Worm (Caenorhabditis elegans): ENCODE measurements around the gene C27H5.12.

DNA sequence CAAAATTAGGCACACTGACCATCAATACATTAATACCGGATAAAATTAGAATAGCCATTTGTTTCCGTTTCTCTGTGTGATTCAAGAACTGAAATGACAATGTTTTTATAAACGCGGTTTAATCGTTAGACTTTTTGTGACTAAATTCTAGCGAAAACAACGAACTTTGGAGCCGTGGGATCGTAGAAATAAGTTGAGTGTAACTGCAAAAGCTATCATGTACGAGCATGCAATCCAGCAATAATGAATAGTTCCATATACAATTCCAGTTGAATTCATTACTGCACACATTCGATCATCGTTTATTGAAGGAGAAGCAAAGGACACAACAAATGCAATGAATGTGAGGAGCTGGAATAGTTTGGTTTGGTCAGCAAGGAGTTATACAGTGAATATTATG is 24.7 kb upstream of the C27H5.12 start:
- TF ChIP-seq ama-1 (optimal IDR thresholded peaks at IDR 0.05) (no peak), ceh-13 (GFP tag; optimal IDR thresholded peaks at IDR 0.05) (no peak)

Data from whole organism, early embryonic.